Worm (Caenorhabditis elegans) whole organism, mixed stage, embryonic: ENCODE results near the gene Y43D4A.5.

Experiments
- ces-1 ChIP-seq: fragments of 150-350 bp; optimal IDR thresholded peaks from 2 replicates; lab custom pipeline; 2014; ENCODE audit warnings: missing biosample characterization, missing genetic modification reagents, missing genetic modification characterization
- drap-1 ChIP-seq: fragments of 200-800 bp; sonication (Bioruptor generic); optimal IDR thresholded peaks from 3 replicates; lab custom pipeline; 2018; ENCODE audit warnings: mild to moderate bottlenecking, missing genetic modification characterization, missing compliant biosample characterization
- elt-3 ChIP-seq: fragments of 150-350 bp; optimal IDR thresholded peaks from 2 replicates; lab custom pipeline; 2014; ENCODE audit warnings: missing biosample characterization, missing genetic modification characterization
- hlh-1 ChIP-seq: fragments of 150-350 bp; optimal IDR thresholded peaks from 2 replicates; lab custom pipeline; 2014; ENCODE audit warnings: missing biosample characterization, missing genetic modification reagents, missing genetic modification characterization
- mep-1 ChIP-seq: fragments of 150-350 bp; optimal IDR thresholded peaks from 2 replicates; lab custom pipeline; 2017; ENCODE audit warnings: missing biosample characterization, missing genetic modification reagents, missing genetic modification characterization, inconsistent platforms
- nhr-12 ChIP-seq: fragments of 150-350 bp; optimal IDR thresholded peaks from 2 replicates; lab custom pipeline; 2014; ENCODE audit warnings: missing biosample characterization, missing genetic modification characterization
- nhr-237 ChIP-seq: fragments of 150-350 bp; optimal IDR thresholded peaks from 2 replicates; lab custom pipeline; 2014; ENCODE audit warnings: missing biosample characterization, missing genetic modification characterization
- nhr-76 ChIP-seq: sonication (generic microtip); optimal IDR thresholded peaks from 2 replicates; lab custom pipeline; 2017; ENCODE audit warnings: missing biosample characterization, missing genetic modification characterization
- pha-4 ChIP-seq: fragments of 150-350 bp; optimal IDR thresholded peaks from 2 replicates; lab custom pipeline; 2018; ENCODE audit warnings: missing biosample characterization, missing genetic modification reagents, missing genetic modification characterization
- unc-62 ChIP-seq: fragments of 150-350 bp; optimal IDR thresholded peaks from 2 replicates; lab custom pipeline; 2014; ENCODE audit warnings: missing biosample characterization, missing genetic modification reagents, missing genetic modification characterization
- ztf-11 ChIP-seq: fragments of 150-350 bp; optimal IDR thresholded peaks from 2 replicates; lab custom pipeline; 2014; ENCODE audit warnings: missing biosample characterization, missing genetic modification characterization

- TF ChIP-seq ztf-11 (tag; lab: Kevin White, UChicago) (no peak), nhr-12 (tag; lab: Kevin White, UChicago) (no peak), nhr-76 (no peak), unc-62 (GFP tag; lab: Kevin White, UChicago) (no peak), nhr-237 (tag; lab: Kevin White, UChicago) (no peak), elt-3 (tag; lab: Kevin White, UChicago) (no peak), mep-1 (tag; lab: Kevin White, UChicago) (no peak), ces-1 (peak; percentile 43), drap-1 (no peak), pha-4 (tag; lab: Kevin White, UChicago) (no peak), hlh-1 (tag; lab: Kevin White, UChicago) (no peak)
These were observed 36.6 kb downstream of the Y43D4A.5 start for ce11 chrIV:16812116-16812515.
